Worm (Caenorhabditis elegans): ENCODE data around the gene T19C3.7.

The T19C3.7 gene

DNA sequence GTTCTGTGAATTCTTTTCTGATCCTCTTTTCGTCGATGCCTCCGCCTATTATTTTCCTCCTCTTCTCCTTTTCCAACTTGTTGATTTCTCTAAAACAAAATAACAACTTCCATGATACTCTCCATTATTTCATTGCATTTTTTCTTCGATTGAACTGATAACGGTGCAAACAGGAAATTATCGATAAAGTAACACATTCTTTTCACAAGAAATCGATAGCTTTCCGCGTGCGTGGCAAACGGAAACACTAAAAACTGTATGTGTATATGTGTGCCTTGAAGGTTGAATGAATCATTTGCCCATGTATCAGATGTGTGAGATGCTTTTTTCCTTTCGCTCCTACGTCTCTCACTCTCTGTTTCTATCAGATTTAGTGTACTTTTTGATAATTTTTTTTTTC is 15.6 kb upstream of the T19C3.7 start (continued):
- TF ChIP-seq lin-15B (tag; optimal IDR thresholded peaks at IDR 0.05): no peak
- TF ChIP-seq unc-39 (tag; optimal IDR thresholded peaks at IDR 0.05): no peak
- no peak for TF ChIP-seq skn-1 (tag; optimal IDR thresholded peaks at IDR 0.05)
- no peak for TF ChIP-seq nhr-43 (tag; optimal IDR thresholded peaks at IDR 0.05; ENCODE audit: poor library complexity, severe bottlenecking)
- TF ChIP-seq eor-1 (tag; optimal IDR thresholded peaks at IDR 0.05): no peak
- TF ChIP-seq nhr-12 (tag; optimal IDR thresholded peaks at IDR 0.05): no peak
- peak; percentile 71 for TF ChIP-seq elt-2 (tag; optimal IDR thresholded peaks at IDR 0.05)
- TF ChIP-seq pha-4 (tag; optimal IDR thresholded peaks at IDR 0.05): no peak
- TF ChIP-seq fkh-10 (GFP tag; optimal IDR thresholded peaks at IDR 0.05): no peak
- TF ChIP-seq nhr-67 (tag; optimal IDR thresholded peaks at IDR 0.05): no peak
- TF ChIP-seq ceh-9 (tag; optimal IDR thresholded peaks at IDR 0.05): no peak
- no peak for TF ChIP-seq nhr-28 (tag; optimal IDR thresholded peaks at IDR 0.05)

DNA sequence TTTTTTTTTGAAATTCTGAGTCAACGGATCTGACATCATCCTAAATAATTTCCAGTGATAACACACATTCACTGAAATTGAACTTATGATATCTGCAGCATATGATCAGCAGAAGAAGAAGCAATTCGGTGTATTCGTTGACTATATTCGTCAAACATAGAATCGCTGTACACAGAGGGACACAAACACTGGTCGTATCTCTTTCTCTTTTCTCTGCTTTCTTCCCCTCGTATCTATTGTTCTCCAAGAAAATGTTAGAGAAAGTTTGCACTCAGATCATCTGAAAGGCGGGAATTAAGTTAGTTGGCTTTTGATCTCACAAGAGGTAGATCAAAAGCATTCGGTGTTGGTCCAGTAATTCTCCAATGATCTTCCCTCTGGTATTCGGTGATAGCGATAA is 14.6 kb upstream of the T19C3.7 start:
- TF ChIP-seq elt-1 (tag; optimal IDR thresholded peaks at IDR 0.05): no peak
- TF ChIP-seq nhr-25 (tag; optimal IDR thresholded peaks at IDR 0.05): peak; percentile 57
- TF ChIP-seq ama-1 (optimal IDR thresholded peaks at IDR 0.05): no peak

ce11 chrIII:649935-650334 is 14.0 kb upstream of the T19C3.7 start:
- TF ChIP-seq nhr-237 (tag; optimal IDR thresholded peaks at IDR 0.05): no peak
- no peak for TF ChIP-seq pha-4 (tag; optimal IDR thresholded peaks at IDR 0.05)
- no peak for TF ChIP-seq elt-3 (tag; optimal IDR thresholded peaks at IDR 0.05)
- no peak for TF ChIP-seq fkh-10 (GFP tag; optimal IDR thresholded peaks at IDR 0.05)
- TF ChIP-seq lsy-12 (tag; optimal IDR thresholded peaks at IDR 0.05): no peak
- TF ChIP-seq egl-5 (tag; optimal IDR thresholded peaks at IDR 0.05): no peak
- TF ChIP-seq nhr-76 (tag; optimal IDR thresholded peaks at IDR 0.05): no peak
- TF ChIP-seq fos-1 (tag; optimal IDR thresholded peaks at IDR 0.05): no peak
- TF ChIP-seq mdl-1 (tag; optimal IDR thresholded peaks at IDR 0.05): no peak
- no peak for TF ChIP-seq eor-1 (tag; optimal IDR thresholded peaks at IDR 0.05)
- TF ChIP-seq mml-1 (tag; optimal IDR thresholded peaks at IDR 0.05): no peak
- no peak for TF ChIP-seq R02D3.7 (tag; optimal IDR thresholded peaks at IDR 0.05)
- no peak for TF ChIP-seq lin-15B (tag; optimal IDR thresholded peaks at IDR 0.05)
- no peak for TF ChIP-seq pqm-1 (tag; optimal IDR thresholded peaks at IDR 0.05)
- TF ChIP-seq fkh-2 (tag; optimal IDR thresholded peaks at IDR 0.05): no peak

ce11 chrIII:647248-647647 is 11.3 kb upstream of the T19C3.7 start:
- no peak for TF ChIP-seq pqm-1 (tag; optimal IDR thresholded peaks at IDR 0.05)
- no peak for TF ChIP-seq zag-1 (tag; optimal IDR thresholded peaks at IDR 0.05)
- peak; percentile 26 for TF ChIP-seq nfya-1 (tag; optimal IDR thresholded peaks at IDR 0.05; ENCODE audit: insufficient read depth)
- no peak for TF ChIP-seq R02D3.7 (tag; optimal IDR thresholded peaks at IDR 0.05)
- TF ChIP-seq nhr-23 (tag; optimal IDR thresholded peaks at IDR 0.05): peak; percentile 19
- peak; percentile 78 for TF ChIP-seq pha-4 (tag; optimal IDR thresholded peaks at IDR 0.05)
- TF ChIP-seq hmg-11 (tag; optimal IDR thresholded peaks at IDR 0.05): peak; percentile 47

ce11 chrIII:646454-646853 is 10.5 kb upstream of the T19C3.7 start, which contains the start of gene orai-1:
orai-1 (plus strand) TSS chrIII:646754.
- TF ChIP-seq mdl-1 (tag; optimal IDR thresholded peaks at IDR 0.05): no peak
- no peak for TF ChIP-seq nhr-43 (tag; optimal IDR thresholded peaks at IDR 0.05; ENCODE audit: poor library complexity, severe bottlenecking)
- no peak for TF ChIP-seq jun-1 (tag; optimal IDR thresholded peaks at IDR 0.05)
- TF ChIP-seq elt-2 (tag; optimal IDR thresholded peaks at IDR 0.05): no peak
- TF ChIP-seq tbx-2 (tag; optimal IDR thresholded peaks at IDR 0.05): no peak
- no peak for TF ChIP-seq fkh-10 (GFP tag; optimal IDR thresholded peaks at IDR 0.05)
- no peak for TF ChIP-seq nhr-12 (tag; optimal IDR thresholded peaks at IDR 0.05)
- TF ChIP-seq nhr-67 (tag; optimal IDR thresholded peaks at IDR 0.05): no peak
- TF ChIP-seq lin-39 (tag; optimal IDR thresholded peaks at IDR 0.05): no peak
- no peak for TF ChIP-seq pqm-1 (tag; optimal IDR thresholded peaks at IDR 0.05)
- TF ChIP-seq pha-4 (tag; optimal IDR thresholded peaks at IDR 0.05): no peak
- TF ChIP-seq daf-12 (tag; optimal IDR thresholded peaks at IDR 0.05): no peak

DNA sequence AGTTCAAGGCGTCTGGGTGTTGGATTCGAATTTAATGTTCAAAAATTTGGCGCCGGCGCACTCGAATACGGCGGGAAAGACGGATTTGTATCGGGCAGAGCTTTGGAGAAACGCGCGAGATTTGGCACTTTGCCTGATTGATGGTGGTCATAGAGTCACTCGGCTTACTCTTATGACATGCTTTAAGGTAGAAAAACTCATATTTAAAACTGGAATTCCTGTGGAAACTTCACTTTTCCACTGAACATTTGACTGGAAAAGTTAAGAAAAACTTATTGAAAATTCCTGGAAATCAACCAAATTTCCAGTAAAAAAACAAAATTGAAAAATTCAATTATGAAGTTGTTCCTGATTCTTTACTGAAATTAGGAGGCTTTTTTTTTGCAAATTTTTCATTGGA is 8.7 kb upstream of the T19C3.7 start:
- TF ChIP-seq hmg-11 (tag; optimal IDR thresholded peaks at IDR 0.05) (no peak), zag-1 (tag; optimal IDR thresholded peaks at IDR 0.05) (no peak), elt-1 (tag; optimal IDR thresholded peaks at IDR 0.05) (no peak)
